Fruit fly (Drosophila melanogaster) whole organism, embryonic: ENCODE data around the gene Pex1.

Experiments used
- C15 ChIP-seq: fragments of 200-800 bp; sonication (Bioruptor generic); IDR thresholded peaks from 3 replicates; pipeline ENCODE4 v1.3.6; 2022; ENCODE audit warnings: missing biosample characterization, missing genetic modification characterization
- CG10147 ChIP-seq: fragments of 200-800 bp; sonication (Bioruptor generic); optimal IDR thresholded peaks from 2 replicates; lab custom pipeline; 2019; ENCODE audit warnings: missing biosample characterization, mild to moderate bottlenecking, missing genetic modification characterization, moderate library complexity
- CG11093 ChIP-seq: fragments of 200-800 bp; sonication (Bioruptor generic); IDR thresholded peaks from 3 replicates; pipeline ENCODE4 v1.3.6; 2022; ENCODE audit warnings: missing biosample characterization, missing genetic modification characterization
- CG11398 ChIP-seq: fragments of 200-800 bp; sonication (Bioruptor generic); optimal IDR thresholded peaks from 2 replicates; lab custom pipeline; 2016; ENCODE audit warnings: missing biosample characterization, missing genetic modification characterization
- CG12155 ChIP-seq: fragments of 200-800 bp; sonication (Bioruptor generic); optimal IDR thresholded peaks from 3 replicates; lab custom pipeline; 2016; ENCODE audit warnings: missing biosample characterization, missing genetic modification characterization
- CG12219 ChIP-seq: fragments of 200-800 bp; sonication (Bioruptor generic); optimal IDR thresholded peaks from 3 replicates; lab custom pipeline; 2018; ENCODE audit warnings: missing biosample characterization, mild to moderate bottlenecking, missing genetic modification characterization
- CG12391 ChIP-seq: fragments of 200-800 bp; sonication (Bioruptor generic); optimal IDR thresholded peaks from 3 replicates; lab custom pipeline; 2018; ENCODE audit warnings: missing biosample characterization, mild to moderate bottlenecking, missing genetic modification characterization, moderate library complexity
- CG14014 ChIP-seq: fragments of 200-800 bp; sonication (Bioruptor generic); IDR thresholded peaks from 2 replicates; pipeline ENCODE4 v1.3.6; 2022; ENCODE audit warnings: missing biosample characterization, missing genetic modification characterization
- CG15696 ChIP-seq: fragments of 200-800 bp; sonication (Bioruptor generic); optimal IDR thresholded peaks from 2 replicates; lab custom pipeline; 2019; ENCODE audit warnings: missing biosample characterization, mild to moderate bottlenecking, missing genetic modification characterization, moderate library complexity
- CG1603 ChIP-seq: fragments of 200-800 bp; sonication (Bioruptor generic); optimal IDR thresholded peaks from 2 replicates; lab custom pipeline; 2019; ENCODE audit warnings: missing biosample characterization, mild to moderate bottlenecking, missing genetic modification characterization, moderate library complexity
- CG2678 ChIP-seq: fragments of 200-800 bp; sonication (Bioruptor generic); optimal IDR thresholded peaks from 3 replicates; lab custom pipeline; 2019; ENCODE audit warnings: missing biosample characterization, mild to moderate bottlenecking, missing genetic modification characterization, moderate library complexity
- CG42726 ChIP-seq: fragments of 200-800 bp; sonication (Bioruptor generic); IDR thresholded peaks from 2 replicates; pipeline ENCODE4 v1.3.6; 2022; ENCODE audit warnings: missing biosample characterization, missing genetic modification characterization; ENCODE audit not compliant: partially characterized antibody
- CG4617 ChIP-seq: fragments of 200-800 bp; sonication (Bioruptor generic); optimal IDR thresholded peaks from 3 replicates; lab custom pipeline; 2016; ENCODE audit warnings: missing biosample characterization, missing genetic modification characterization, borderline replicate concordance
- CG6765 ChIP-seq: fragments of 200-800 bp; sonication (Bioruptor generic); optimal IDR thresholded peaks from 3 replicates; lab custom pipeline; 2017; ENCODE audit warnings: missing biosample characterization, mild to moderate bottlenecking, missing genetic modification characterization
- CG7928 ChIP-seq: fragments of 200-800 bp; sonication (Bioruptor generic); optimal IDR thresholded peaks from 2 replicates; lab custom pipeline; 2017; ENCODE audit warnings: missing biosample characterization, mild to moderate bottlenecking, missing genetic modification characterization
- CG8388 ChIP-seq: fragments of 200-800 bp; sonication (Bioruptor generic); optimal IDR thresholded peaks from 2 replicates; lab custom pipeline; 2019; ENCODE audit warnings: missing biosample characterization, mild to moderate bottlenecking, missing genetic modification characterization, moderate library complexity
- CG9609 ChIP-seq: fragments of 200-800 bp; sonication (Bioruptor generic); optimal IDR thresholded peaks from 3 replicates; lab custom pipeline; 2016; ENCODE audit warnings: missing biosample characterization, missing genetic modification characterization
- CG9817 ChIP-seq: fragments of 200-800 bp; sonication (Bioruptor generic); optimal IDR thresholded peaks from 2 replicates; lab custom pipeline; 2018; ENCODE audit warnings: missing biosample characterization, mild to moderate bottlenecking, missing genetic modification characterization, moderate library complexity
- CG9876 ChIP-seq: fragments of 200-800 bp; sonication (Bioruptor generic); optimal IDR thresholded peaks from 2 replicates; lab custom pipeline; 2016; ENCODE audit warnings: missing biosample characterization, missing genetic modification characterization
- CoRest ChIP-seq: fragments of 200-800 bp; sonication (Bioruptor generic); optimal IDR thresholded peaks from 3 replicates; lab custom pipeline; 2018; ENCODE audit warnings: missing biosample characterization, mild to moderate bottlenecking, missing genetic modification characterization, moderate library complexity
- Dip2 ChIP-seq: fragments of 200-800 bp; sonication (Bioruptor generic); IDR thresholded peaks from 2 replicates; pipeline ENCODE4 v1.3.6; 2022; ENCODE audit warnings: missing biosample characterization, missing genetic modification characterization
- Hr51 ChIP-seq, 2 experiments: fragments of 200-800 bp; sonication (Bioruptor generic); optimal IDR thresholded peaks; 2 replicates in 1 of 2; 3 replicates in 1 of 2; lab custom pipeline; 2016 to 2018; ENCODE audit warnings: missing biosample characterization in 2 of 2, missing genetic modification characterization in 2 of 2, mild to moderate bottlenecking in 1 of 2, moderate library complexity in 1 of 2
- Jarid2 ChIP-seq: fragments of 200-800 bp; sonication (Bioruptor generic); optimal IDR thresholded peaks from 3 replicates; lab custom pipeline; 2017; ENCODE audit warnings: mild to moderate bottlenecking, missing biosample characterization, missing genetic modification reagents, missing genetic modification characterization
- Kr ChIP-seq: fragments of 200-800 bp; sonication (Bioruptor generic); optimal IDR thresholded peaks from 2 replicates; lab custom pipeline; 2017; ENCODE audit warnings: missing biosample characterization, mild to moderate bottlenecking, missing genetic modification characterization
- Lim3 ChIP-seq: fragments of 200-800 bp; sonication (Bioruptor generic); IDR thresholded peaks from 2 replicates; pipeline ENCODE4 v1.3.6; 2022; ENCODE audit warnings: missing biosample characterization, missing genetic modification characterization
- Nf-YA ChIP-seq: fragments of 200-800 bp; sonication (Bioruptor generic); IDR thresholded peaks from 2 replicates; pipeline ENCODE4 v1.3.6; 2022; ENCODE audit warnings: missing biosample characterization, missing genetic modification characterization
- Xbp1 ChIP-seq: fragments of 200-800 bp; sonication (Bioruptor generic); optimal IDR thresholded peaks from 3 replicates; lab custom pipeline; 2016; ENCODE audit warnings: missing biosample characterization, mild to moderate bottlenecking, missing genetic modification characterization
- Xrp1 ChIP-seq: fragments of 200-800 bp; sonication (Bioruptor generic); IDR thresholded peaks from 2 replicates; pipeline ENCODE4 v1.3.6; 2022; ENCODE audit warnings: missing biosample characterization, missing genetic modification characterization
- bbx ChIP-seq: fragments of 200-800 bp; sonication (Bioruptor generic); IDR thresholded peaks from 2 replicates; pipeline ENCODE4 v1.3.6; 2022; ENCODE audit warnings: missing biosample characterization, missing genetic modification characterization; ENCODE audit not compliant: partially characterized antibody
- bigmax ChIP-seq: fragments of 200-800 bp; sonication (Bioruptor generic); optimal IDR thresholded peaks from 2 replicates; lab custom pipeline; 2018; ENCODE audit warnings: missing biosample characterization, mild to moderate bottlenecking, missing genetic modification characterization
- cg ChIP-seq: fragments of 200-800 bp; sonication (Bioruptor generic); optimal IDR thresholded peaks from 3 replicates; lab custom pipeline; 2019; ENCODE audit warnings: missing biosample characterization, mild to moderate bottlenecking, missing genetic modification characterization, moderate library complexity
- dysf ChIP-seq: fragments of 200-800 bp; sonication (Bioruptor generic); IDR thresholded peaks from 3 replicates; pipeline ENCODE4 v1.3.6; 2022; ENCODE audit warnings: missing biosample characterization, missing genetic modification characterization
- emc ChIP-seq: fragments of 200-800 bp; sonication (Bioruptor generic); optimal IDR thresholded peaks from 2 replicates; lab custom pipeline; 2016; ENCODE audit warnings: missing biosample characterization, missing genetic modification characterization
- fu2 ChIP-seq: fragments of 200-800 bp; sonication (Bioruptor generic); optimal IDR thresholded peaks from 2 replicates; lab custom pipeline; 2016; ENCODE audit warnings: missing biosample characterization, missing genetic modification characterization
- gro ChIP-seq: fragments of 200-800 bp; sonication (Bioruptor generic); optimal IDR thresholded peaks from 2 replicates; lab custom pipeline; 2016; ENCODE audit warnings: missing biosample characterization, missing genetic modification characterization
- insv ChIP-seq, 2 experiments: fragments of 200-800 bp; sonication (Bioruptor generic); optimal IDR thresholded peaks; 3 replicates each; lab custom pipeline; 2016 to 2018; ENCODE audit warnings: missing biosample characterization in 2 of 2, missing genetic modification characterization in 2 of 2
- inv ChIP-seq: fragments of 200-800 bp; sonication (Bioruptor generic); IDR thresholded peaks from 2 replicates; pipeline ENCODE4 v1.3.6; 2022; ENCODE audit warnings: missing biosample characterization, missing genetic modification characterization; ENCODE audit not compliant: partially characterized antibody
- kay ChIP-seq: fragments of 200-800 bp; sonication (Bioruptor generic); optimal IDR thresholded peaks from 2 replicates; lab custom pipeline; 2016; ENCODE audit warnings: missing biosample characterization, missing genetic modification characterization
- lab ChIP-seq: fragments of 200-800 bp; sonication (Bioruptor generic); optimal IDR thresholded peaks from 3 replicates; lab custom pipeline; 2017; ENCODE audit warnings: missing biosample characterization, missing genetic modification characterization, mild to moderate bottlenecking, moderate library complexity, missing genetic modification reagents
- odd ChIP-seq: fragments of 200-800 bp; sonication (Bioruptor generic); optimal IDR thresholded peaks from 2 replicates; lab custom pipeline; 2017; ENCODE audit warnings: missing biosample characterization, mild to moderate bottlenecking, missing genetic modification characterization
- peb ChIP-seq: fragments of 200-800 bp; sonication (Bioruptor generic); IDR thresholded peaks from 2 replicates; pipeline ENCODE4 v1.3.6; 2022; ENCODE audit warnings: missing biosample characterization, missing genetic modification characterization
- pita ChIP-seq: fragments of 200-800 bp; sonication (Bioruptor generic); optimal IDR thresholded peaks from 2 replicates; lab custom pipeline; 2017; ENCODE audit warnings: missing biosample characterization, mild to moderate bottlenecking, missing genetic modification characterization
- repo ChIP-seq: fragments of 200-800 bp; sonication (Bioruptor generic); optimal IDR thresholded peaks from 2 replicates; lab custom pipeline; 2016; ENCODE audit warnings: missing biosample characterization, missing genetic modification characterization
- rib ChIP-seq: fragments of 200-800 bp; sonication (Bioruptor generic); IDR thresholded peaks from 2 replicates; pipeline ENCODE4 v1.3.6; 2022; ENCODE audit warnings: missing biosample characterization, missing genetic modification characterization
- run ChIP-seq: fragments of 200-800 bp; sonication (Bioruptor generic); optimal IDR thresholded peaks from 3 replicates; lab custom pipeline; 2018; ENCODE audit warnings: missing biosample characterization, mild to moderate bottlenecking, missing genetic modification characterization
- salm ChIP-seq: fragments of 200-800 bp; sonication (Bioruptor generic); optimal IDR thresholded peaks from 2 replicates; lab custom pipeline; 2018; ENCODE audit warnings: missing biosample characterization, mild to moderate bottlenecking, missing genetic modification characterization
- scrt ChIP-seq: fragments of 200-800 bp; sonication (Bioruptor generic); optimal IDR thresholded peaks from 2 replicates; lab custom pipeline; 2018; ENCODE audit warnings: missing biosample characterization, mild to moderate bottlenecking, missing genetic modification characterization, moderate library complexity
- wdn ChIP-seq: fragments of 200-800 bp; sonication (Bioruptor generic); IDR thresholded peaks from 2 replicates; pipeline ENCODE4 v1.3.6; 2022; ENCODE audit warnings: missing biosample characterization, missing genetic modification characterization
- wek ChIP-seq: fragments of 200-800 bp; sonication (Bioruptor generic); optimal IDR thresholded peaks from 3 replicates; lab custom pipeline; 2018; ENCODE audit warnings: missing biosample characterization, mild to moderate bottlenecking, missing genetic modification characterization, moderate library complexity

Gene Pex1

DNA sequence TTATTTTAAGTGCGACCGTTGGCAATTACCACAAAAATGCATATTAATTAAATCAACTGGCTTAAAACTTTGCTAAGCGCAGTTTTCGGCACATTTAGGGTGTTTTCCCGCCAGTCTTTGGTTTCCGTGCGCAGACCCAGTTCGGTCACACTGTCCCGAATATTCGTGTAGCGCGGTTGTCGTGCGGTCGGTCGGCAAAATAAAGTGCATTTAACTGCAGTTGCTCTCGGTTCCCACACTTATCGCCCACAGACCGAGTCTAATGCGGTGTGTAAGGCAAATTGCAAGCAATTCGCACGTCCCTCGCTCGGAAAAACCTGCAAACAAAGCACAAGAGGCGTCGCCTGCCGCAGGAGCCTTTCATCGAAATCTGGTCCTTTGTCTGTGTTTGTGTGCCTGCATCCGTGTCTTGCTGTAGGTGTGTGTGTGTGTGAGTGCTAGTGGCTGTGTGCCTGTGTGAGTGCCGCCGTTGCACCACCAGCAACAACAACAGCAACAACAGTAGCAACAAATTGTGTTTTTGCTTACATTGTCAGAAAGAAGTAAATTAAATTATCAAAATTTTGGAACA, 18.5 kb upstream of the Pex1 start, which contains the start of the genes CG13484 and Frl (continued):
- peak; percentile 1 for TF ChIP-seq run (tag; lab: Kevin White, UChicago)
- peak; percentile 25 for TF ChIP-seq CG2678 (tag; lab: Kevin White, UChicago)
- peak; percentile 26 for TF ChIP-seq gro (GFP tag; lab: Kevin White, UChicago)
- TF ChIP-seq CG12391: peak; percentile 26
- peak; percentile 77 for TF ChIP-seq pita (GFP tag; lab: Kevin White, UChicago)
- peak; percentile 91 for TF ChIP-seq Jarid2 (GFP tag; lab: Kevin White, UChicago)
- TF ChIP-seq wdn (GFP tag; lab: Robert Waterston, UW): peak; percentile 11; the same call in 1 of the 2 replicates
- peak; percentile 48 for TF ChIP-seq CoRest
- TF ChIP-seq kay: no peak
- TF ChIP-seq CG10147 (GFP tag; lab: Kevin White, UChicago): peak; percentile 39
- TF ChIP-seq lab: peak; percentile 56
- TF ChIP-seq CG1603 (tag; lab: Kevin White, UChicago): peak; percentile 90
- TF ChIP-seq dysf: peak; percentile 27; the same call in 1 of the 3 replicates
- peak; percentile 38 for TF ChIP-seq CG8388 (GFP tag; lab: Kevin White, UChicago)
- TF ChIP-seq CG12219 (GFP tag; lab: Kevin White, UChicago): peak; percentile 4
- TF ChIP-seq repo (GFP tag; lab: Kevin White, UChicago): peak; percentile 41
- peak; percentile 32 for TF ChIP-seq scrt (GFP tag; lab: Kevin White, UChicago)
- 0 out of 2 replicates have a peak, but pooled peaks have one; percentile 12 for TF ChIP-seq CG14014
- TF ChIP-seq Nf-YA (GFP tag; lab: Robert Waterston, UW): no peak
- TF ChIP-seq insv (GFP tag; optimal IDR thresholded peaks at IDR 0.05; lab: Kevin White, UChicago): peak in 1 of 2 experiments; percentile 11
- no peak for TF ChIP-seq Dip2 (GFP tag; lab: Robert Waterston, UW)
- peak; percentile 47 for TF ChIP-seq Xrp1 (GFP tag; lab: Robert Waterston, UW)
- TF ChIP-seq Xbp1 (GFP tag; lab: Kevin White, UChicago): peak; percentile 23
- TF ChIP-seq Lim3 (GFP tag; lab: Robert Waterston, UW): no peak
- TF ChIP-seq Kr (GFP tag; lab: Kevin White, UChicago): no peak
- TF ChIP-seq CG15696: peak; percentile 4
- peak in 1 of 2 experiments; percentile 16 for TF ChIP-seq Hr51 (GFP tag; optimal IDR thresholded peaks at IDR 0.05; lab: Kevin White, UChicago)
- peak; percentile 40; the same call in 1 of the 2 replicates for TF ChIP-seq inv (GFP tag; lab: Robert Waterston, UW)
- peak; percentile 43 for TF ChIP-seq CG9876 (GFP tag; lab: Kevin White, UChicago)
- no peak for TF ChIP-seq CG6765
- TF ChIP-seq salm (tag; lab: Kevin White, UChicago): peak; percentile 22
- TF ChIP-seq CG9817 (tag; lab: Kevin White, UChicago): peak; percentile 15
- TF ChIP-seq CG4617 (GFP tag; lab: Kevin White, UChicago): peak; percentile 96
- TF ChIP-seq bigmax: peak; percentile 12
- TF ChIP-seq emc (GFP tag; lab: Kevin White, UChicago): no peak
- TF ChIP-seq CG12155 (GFP tag; lab: Kevin White, UChicago): no peak
- peak; percentile 96 for TF ChIP-seq cg (GFP tag; lab: Kevin White, UChicago)
- TF ChIP-seq CG9609 (GFP tag; lab: Kevin White, UChicago): peak; percentile 7
- peak; percentile 52 for TF ChIP-seq bbx (GFP tag; lab: Robert Waterston, UW)
- TF ChIP-seq peb (GFP tag; lab: Robert Waterston, UW): no peak; the same call in 1 of the 2 replicates
- TF ChIP-seq CG7928: peak; percentile 26
- TF ChIP-seq rib: no peak
- no peak for TF ChIP-seq CG11093
- TF ChIP-seq odd (GFP tag; lab: Kevin White, UChicago): peak; percentile 16
- peak; percentile 35 for TF ChIP-seq CG11398 (GFP tag; lab: Kevin White, UChicago)
- peak; percentile 80 for TF ChIP-seq CG42726 (GFP tag; lab: Robert Waterston, UW)
- TF ChIP-seq fu2 (GFP tag; lab: Kevin White, UChicago): peak; percentile 5
- peak; percentile 29 for TF ChIP-seq wek
- no peak for TF ChIP-seq C15
